Worm (Caenorhabditis elegans): ENCODE data around the gene F29G6.1.

Gene F29G6.1

DNA sequence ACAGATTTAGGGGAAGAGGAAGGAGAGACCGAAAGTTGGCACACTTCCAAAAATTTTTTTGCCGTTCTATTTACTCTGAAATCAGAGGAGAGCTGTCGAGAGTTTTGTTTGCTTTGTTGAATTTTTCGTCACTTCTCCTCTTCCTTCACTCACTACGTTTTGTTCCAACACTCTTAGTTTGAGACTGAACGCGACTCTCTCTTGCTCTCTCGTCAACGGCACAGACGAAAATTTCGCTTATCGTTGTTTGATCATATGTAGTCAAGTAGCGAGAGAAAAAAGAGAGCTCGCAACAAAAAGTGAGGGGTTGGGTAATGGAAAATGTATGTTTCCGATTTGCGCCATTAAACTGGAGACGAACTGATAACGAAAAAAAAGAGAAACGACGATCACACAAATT lies 19.4 kb upstream of the F29G6.1 start:
- no peak for TF ChIP-seq daf-12 (tag; optimal IDR thresholded peaks at IDR 0.05)
- no peak for TF ChIP-seq zag-1 (tag; optimal IDR thresholded peaks at IDR 0.05)
- TF ChIP-seq snpc-4 (tag; optimal IDR thresholded peaks at IDR 0.05), result no peak
- no peak for TF ChIP-seq nhr-12 (tag; optimal IDR thresholded peaks at IDR 0.05)
- no peak for TF ChIP-seq ztf-4 (tag; optimal IDR thresholded peaks at IDR 0.05)
- TF ChIP-seq elt-3 (tag; optimal IDR thresholded peaks at IDR 0.05), result peak in 1 of 3 experiments; percentile 17
- no peak for TF ChIP-seq egl-5 (tag; optimal IDR thresholded peaks at IDR 0.05)
- no peak for TF ChIP-seq nhr-77 (tag; optimal IDR thresholded peaks at IDR 0.05)
- TF ChIP-seq jun-1 (tag; optimal IDR thresholded peaks at IDR 0.05), result peak; percentile 63
- TF ChIP-seq pha-4 (tag; optimal IDR thresholded peaks at IDR 0.05), result peak; percentile 97
- no peak for TF ChIP-seq nhr-23 (tag; optimal IDR thresholded peaks at IDR 0.05)
- TF ChIP-seq lin-15B (tag; optimal IDR thresholded peaks at IDR 0.05), result no peak
- no peak for TF ChIP-seq tbx-2 (tag; optimal IDR thresholded peaks at IDR 0.05)
- no peak for TF ChIP-seq nhr-11 (tag; optimal IDR thresholded peaks at IDR 0.05)
- TF ChIP-seq unc-62 (GFP tag; optimal IDR thresholded peaks at IDR 0.05), result no peak
- no peak for TF ChIP-seq mml-1 (tag; optimal IDR thresholded peaks at IDR 0.05)
- no peak for TF ChIP-seq fkh-2 (tag; optimal IDR thresholded peaks at IDR 0.05)
- no peak for TF ChIP-seq lsy-12 (tag; optimal IDR thresholded peaks at IDR 0.05)
- no peak for TF ChIP-seq fkh-10 (GFP tag; optimal IDR thresholded peaks at IDR 0.05)
- no peak for TF ChIP-seq ceh-82 (tag; optimal IDR thresholded peaks at IDR 0.05)
- TF ChIP-seq ama-1 (optimal IDR thresholded peaks at IDR 0.05), result peak; percentile 7
- peak; percentile 93 for TF ChIP-seq elt-2 (tag; optimal IDR thresholded peaks at IDR 0.05)
- no peak for TF ChIP-seq nfya-1 (tag; optimal IDR thresholded peaks at IDR 0.05; ENCODE audit: insufficient read depth)
- TF ChIP-seq pqm-1 (tag; optimal IDR thresholded peaks at IDR 0.05), result peak; percentile 81
- no peak for TF ChIP-seq nhr-237 (tag; optimal IDR thresholded peaks at IDR 0.05)

DNA sequence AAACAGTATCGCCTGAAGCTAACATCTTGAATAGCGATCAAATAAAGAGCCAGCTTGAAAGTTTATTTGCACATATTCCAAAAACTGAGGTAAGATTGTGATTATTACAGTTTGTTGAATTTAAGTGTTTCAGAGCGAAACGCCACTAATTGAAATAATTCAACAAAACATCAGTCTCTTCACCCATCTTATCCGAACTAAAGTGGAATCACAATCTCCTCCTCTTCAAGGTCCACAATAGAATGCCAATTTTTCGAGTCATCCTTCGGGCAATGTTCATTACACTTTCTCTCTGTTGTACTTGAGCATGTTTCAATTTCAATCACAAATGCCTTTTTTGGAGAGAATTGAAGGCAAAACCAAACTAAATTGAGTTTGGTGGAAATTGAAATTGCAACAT lies 18.0 kb upstream of the F29G6.1 start:
- TF ChIP-seq tbx-2 (tag; optimal IDR thresholded peaks at IDR 0.05) (no peak), nhr-28 (tag; optimal IDR thresholded peaks at IDR 0.05) (no peak), zag-1 (tag; optimal IDR thresholded peaks at IDR 0.05) (no peak), elt-3 (tag; optimal IDR thresholded peaks at IDR 0.05) (no peak), nhr-11 (tag; optimal IDR thresholded peaks at IDR 0.05) (no peak), ama-1 (optimal IDR thresholded peaks at IDR 0.05) (no peak), pha-4 (tag; optimal IDR thresholded peaks at IDR 0.05) (no peak), egl-5 (tag; optimal IDR thresholded peaks at IDR 0.05) (no peak), unc-62 (GFP tag; optimal IDR thresholded peaks at IDR 0.05) (no peak), lsy-12 (tag; optimal IDR thresholded peaks at IDR 0.05) (no peak), lin-39 (tag; optimal IDR thresholded peaks at IDR 0.05) (no peak), mdl-1 (tag; optimal IDR thresholded peaks at IDR 0.05) (no peak), snpc-4 (tag; optimal IDR thresholded peaks at IDR 0.05) (no peak), ceh-9 (tag; optimal IDR thresholded peaks at IDR 0.05) (no peak), mml-1 (tag; optimal IDR thresholded peaks at IDR 0.05) (no peak), nhr-12 (tag; optimal IDR thresholded peaks at IDR 0.05) (no peak), nhr-67 (tag; optimal IDR thresholded peaks at IDR 0.05) (no peak), aly-2 (tag; optimal IDR thresholded peaks at IDR 0.05) (no peak)

DNA sequence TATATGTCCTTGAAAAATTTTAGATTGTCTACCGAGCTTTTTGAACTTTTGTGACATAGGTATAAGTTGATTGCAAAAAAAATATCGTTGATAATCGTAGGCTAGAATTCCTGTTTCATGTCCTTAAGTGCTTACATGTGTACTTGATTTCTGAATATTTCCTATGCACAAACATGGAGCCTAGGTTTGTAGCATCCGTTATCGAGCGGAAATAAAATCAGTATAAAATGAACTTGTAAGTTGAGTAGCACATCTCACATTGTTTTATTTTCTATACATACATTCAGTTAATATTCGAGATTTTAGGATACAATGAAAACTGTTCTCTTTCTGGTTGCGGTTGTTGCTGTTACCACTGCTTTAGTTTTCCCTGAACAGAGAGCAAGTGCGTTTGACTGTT lies 14.6 kb upstream of the F29G6.1 start, which contains the start of gene spp-9:
TSS of gene spp-9 (plus strand) at position 301 of the 400 bp plus-strand sequence.
- TF ChIP-seq fkh-2 (tag; optimal IDR thresholded peaks at IDR 0.05) (no peak), tbx-2 (tag; optimal IDR thresholded peaks at IDR 0.05) (no peak), pqm-1 (tag; optimal IDR thresholded peaks at IDR 0.05) (no peak), ceh-82 (tag; optimal IDR thresholded peaks at IDR 0.05) (no peak), elt-3 (tag; optimal IDR thresholded peaks at IDR 0.05) (no peak), nhr-76 (tag; optimal IDR thresholded peaks at IDR 0.05) (no peak), snpc-4 (tag; optimal IDR thresholded peaks at IDR 0.05) (no peak), R02D3.7 (tag; optimal IDR thresholded peaks at IDR 0.05) (no peak)

DNA sequence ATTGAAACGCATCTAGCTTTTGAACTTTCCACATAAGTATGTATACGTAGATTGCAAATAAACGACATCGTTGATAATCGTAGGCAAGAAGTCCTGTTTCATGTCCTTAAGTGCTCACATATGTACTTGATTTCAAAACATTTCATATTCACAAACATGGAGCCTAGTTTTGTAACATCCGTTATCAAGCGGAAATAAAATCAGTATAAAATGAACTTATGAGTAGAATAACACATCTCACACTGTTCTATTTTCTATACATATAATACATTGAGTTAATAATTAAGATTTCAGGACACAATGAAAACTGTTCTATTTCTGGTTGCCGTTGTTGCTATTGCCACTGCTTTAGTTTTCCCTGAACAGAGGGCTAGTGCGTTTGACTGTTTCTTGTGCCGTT lies 12.2 kb upstream of the F29G6.1 start, which contains the start of gene spp-21:
TSS of gene spp-21 (plus strand) at position 301 of the 400 bp plus-strand sequence.
- TF ChIP-seq lin-15B (tag; optimal IDR thresholded peaks at IDR 0.05) (no peak), ceh-28 (tag; optimal IDR thresholded peaks at IDR 0.05) (no peak), mdl-1 (tag; optimal IDR thresholded peaks at IDR 0.05) (no peak)

DNA sequence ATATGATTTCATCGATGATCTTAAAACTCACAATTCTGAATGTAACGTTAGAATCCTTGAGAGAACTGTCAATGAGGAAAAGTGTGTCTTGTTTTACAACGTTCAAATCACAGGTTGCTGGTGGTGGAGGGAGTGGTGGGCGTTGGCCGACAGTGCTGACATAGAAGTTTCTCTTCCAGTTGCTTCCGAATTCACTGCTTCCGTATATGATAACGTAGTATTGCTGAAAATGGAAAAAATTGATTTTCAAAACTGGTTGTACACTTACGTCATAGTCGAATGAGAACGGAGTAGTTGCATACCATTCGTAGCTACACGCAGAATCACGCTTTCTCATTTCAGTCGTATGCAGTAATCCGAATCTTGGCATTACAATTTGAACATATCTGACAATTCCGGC lies 10.2 kb upstream of the F29G6.1 start:
- TF ChIP-seq ceh-82 (tag; optimal IDR thresholded peaks at IDR 0.05), result no peak
- no peak for TF ChIP-seq ceh-9 (tag; optimal IDR thresholded peaks at IDR 0.05)
- no peak for TF ChIP-seq skn-1 (tag; optimal IDR thresholded peaks at IDR 0.05)
- no peak for TF ChIP-seq ceh-16 (tag; optimal IDR thresholded peaks at IDR 0.05)
- TF ChIP-seq nhr-23 (tag; optimal IDR thresholded peaks at IDR 0.05), result no peak
- no peak for TF ChIP-seq ztf-11 (tag; optimal IDR thresholded peaks at IDR 0.05)
- no peak for TF ChIP-seq daf-12 (tag; optimal IDR thresholded peaks at IDR 0.05)
- no peak for TF ChIP-seq nhr-67 (tag; optimal IDR thresholded peaks at IDR 0.05)
- TF ChIP-seq hmg-11 (tag; optimal IDR thresholded peaks at IDR 0.05), result no peak
- no peak for TF ChIP-seq egl-5 (tag; optimal IDR thresholded peaks at IDR 0.05)
- TF ChIP-seq lin-39 (tag; optimal IDR thresholded peaks at IDR 0.05), result no peak
